Worm (Caenorhabditis elegans): ENCODE measurements around the gene dct-18.

The dct-18 gene

DNA sequence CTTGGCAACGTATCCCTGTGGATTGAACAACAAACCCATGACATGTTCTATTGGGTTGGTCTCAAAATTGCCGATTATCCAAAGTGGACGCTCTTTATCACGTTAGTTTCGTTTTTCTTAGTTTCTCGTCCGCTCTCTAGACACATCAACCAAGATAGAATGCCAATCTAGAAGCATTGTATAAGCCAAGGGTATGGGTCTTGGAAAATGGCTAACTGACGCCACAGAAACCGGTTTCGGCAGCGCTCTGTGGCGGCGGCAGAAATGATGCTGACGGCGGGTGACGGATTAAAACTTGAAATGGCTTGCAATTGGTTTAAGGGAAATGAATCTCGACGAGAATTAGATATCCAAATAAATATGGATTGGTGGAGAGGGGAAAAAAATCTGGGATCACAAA lies 33.9 kb downstream of the dct-18 start:
- TF ChIP-seq hlh-17 (GFP tag; optimal IDR thresholded peaks at IDR 0.05; ENCODE audit: borderline replicate concordance) (no peak), nhr-85 (tag) (peak; percentile 48), blmp-1 (tag; optimal IDR thresholded peaks at IDR 0.05) (peak; percentile 29), mep-1 (tag; optimal IDR thresholded peaks at IDR 0.05) (no peak), elt-3 (tag; optimal IDR thresholded peaks at IDR 0.05) (peak in 1 of 6 experiments; percentile 3), grh-1 (GFP tag; IDR thresholded peaks at IDR 0.05) (peak; percentile 76)

DNA sequence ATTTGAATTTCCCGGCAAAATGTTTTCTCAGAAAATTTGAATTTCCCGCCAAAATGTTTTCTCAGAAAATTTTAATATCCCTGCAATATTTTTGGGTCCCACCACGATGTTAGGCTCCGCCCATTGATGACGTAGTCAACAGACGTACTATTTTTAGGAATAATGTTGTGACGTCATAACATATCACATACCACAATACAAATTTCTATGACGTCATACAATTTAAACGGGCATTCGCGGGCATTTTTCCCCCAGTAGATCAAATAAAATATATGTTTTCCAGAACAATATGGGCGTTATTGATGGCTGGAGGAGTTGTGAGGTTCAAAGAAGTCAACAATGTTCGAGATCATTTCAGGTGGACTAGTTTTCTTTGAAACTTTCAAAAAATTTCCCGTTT lies 34.6 kb downstream of the dct-18 start:
- TF ChIP-seq C34B4.2 (tag; optimal IDR thresholded peaks at IDR 0.05) = no peak
- TF ChIP-seq ceh-63 (GFP tag; optimal IDR thresholded peaks at IDR 0.05) = no peak
- TF ChIP-seq nhr-77 (tag; optimal IDR thresholded peaks at IDR 0.05) = no peak
- no peak for TF ChIP-seq efl-3 (GFP tag; optimal IDR thresholded peaks at IDR 0.05)
- no peak for TF ChIP-seq fkh-8 (tag; optimal IDR thresholded peaks at IDR 0.05)
- TF ChIP-seq snu-23 (GFP tag; optimal IDR thresholded peaks at IDR 0.05) = no peak
- no peak for TF ChIP-seq nhr-19 (GFP tag; conservative IDR thresholded peaks at IDR 0.05)
- TF ChIP-seq nhr-47 (tag; optimal IDR thresholded peaks at IDR 0.05) = no peak
- no peak for TF ChIP-seq swsn-7 (tag; optimal IDR thresholded peaks at IDR 0.05)
- TF ChIP-seq ztf-4 (tag; optimal IDR thresholded peaks at IDR 0.05) = no peak
- no peak for TF ChIP-seq ceh-88 (GFP tag; IDR thresholded peaks at IDR 0.05)
- no peak for TF ChIP-seq C16A3.4 (tag; optimal IDR thresholded peaks at IDR 0.05)
- TF ChIP-seq mab-9 (GFP tag; IDR thresholded peaks at IDR 0.05) = no peak
- TF ChIP-seq egl-13 (tag; optimal IDR thresholded peaks at IDR 0.05) = no peak
- no peak for TF ChIP-seq hlh-4 (tag; optimal IDR thresholded peaks at IDR 0.05)
- TF ChIP-seq ceh-82 (tag; optimal IDR thresholded peaks at IDR 0.05) = no peak
- no peak for TF ChIP-seq nhr-85 (tag)
- no peak for TF ChIP-seq grh-1 (GFP tag; IDR thresholded peaks at IDR 0.05)

DNA sequence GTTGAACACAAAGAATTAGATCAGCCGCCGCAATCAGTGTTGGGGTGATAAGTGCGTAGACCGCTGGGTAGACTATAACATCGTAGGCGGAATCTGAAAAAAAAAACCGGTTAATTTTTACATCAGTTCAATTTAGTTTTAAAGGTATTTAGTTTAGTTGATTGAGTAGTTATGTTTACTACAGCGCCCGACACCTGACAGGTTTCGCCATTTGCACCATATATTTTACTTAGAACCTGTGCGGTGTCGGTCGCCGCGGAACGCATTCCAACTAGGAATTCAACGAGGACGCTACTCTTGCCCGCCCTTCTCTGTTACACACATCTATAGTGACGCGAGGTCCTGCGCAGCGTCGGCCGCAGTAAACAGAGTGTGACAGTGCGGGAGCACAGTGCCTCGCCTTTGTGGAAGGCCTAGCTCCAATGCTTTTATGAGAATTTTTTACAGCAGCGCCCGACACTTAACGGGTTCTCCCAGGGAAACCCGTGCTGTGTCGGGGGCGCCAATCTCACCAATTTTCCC lies 36.8 kb downstream of the dct-18 start:
- TF ChIP-seq ztf-4 (tag; optimal IDR thresholded peaks at IDR 0.05) (no peak), nhr-71 (tag; optimal IDR thresholded peaks at IDR 0.05) (no peak), mab-9 (GFP tag; IDR thresholded peaks at IDR 0.05) (no peak), elt-3 (tag; optimal IDR thresholded peaks at IDR 0.05) (no peak), fos-1 (tag; optimal IDR thresholded peaks at IDR 0.05) (no peak), mdl-1 (tag; optimal IDR thresholded peaks at IDR 0.05) (no peak), elt-2 (tag; optimal IDR thresholded peaks at IDR 0.05) (no peak), fkh-4 (tag; optimal IDR thresholded peaks at IDR 0.05; ENCODE audit: borderline replicate concordance) (no peak), lir-3 (tag; optimal IDR thresholded peaks at IDR 0.05; ENCODE audit: poor library complexity) (no peak), tlp-1 (tag; optimal IDR thresholded peaks at IDR 0.05) (no peak), snu-23 (GFP tag; optimal IDR thresholded peaks at IDR 0.05) (no peak), ama-1 (optimal IDR thresholded peaks at IDR 0.05) (no peak), nhr-76 (tag; optimal IDR thresholded peaks at IDR 0.05) (no peak), F16B12.6 (tag; optimal IDR thresholded peaks at IDR 0.05) (no peak), fkh-10 (GFP tag; optimal IDR thresholded peaks at IDR 0.05) (no peak), lin-35 (GFP tag; optimal IDR thresholded peaks at IDR 0.05) (no peak), dpl-1 (GFP tag; optimal IDR thresholded peaks at IDR 0.05) (no peak), zip-4 (GFP tag; optimal IDR thresholded peaks at IDR 0.05) (no peak)

DNA sequence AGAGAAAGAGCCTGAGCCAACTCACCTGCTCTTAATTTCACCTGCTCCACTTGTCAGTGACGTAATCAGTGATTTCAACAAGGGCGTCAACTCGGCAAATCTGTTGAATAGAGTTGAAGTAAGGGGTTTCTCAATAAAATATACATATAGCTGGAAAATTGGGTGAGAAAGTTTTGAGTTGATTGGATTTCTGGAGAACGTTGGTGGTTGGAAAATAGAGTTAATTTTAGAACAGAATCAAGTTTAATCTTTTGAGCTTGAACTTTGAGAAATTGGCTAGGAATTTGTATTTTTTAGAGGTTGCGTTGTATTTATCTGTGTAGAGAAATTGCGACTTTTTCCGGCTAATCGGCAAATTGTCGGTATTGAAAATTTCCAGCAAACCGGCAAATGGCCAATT lies 37.9 kb downstream of the dct-18 start, which contains the start of gene Y38F1A.4:
Gene Y38F1A.4 (minus strand): TSS at position 101 of the 400 bp plus-strand sequence.
- no peak for TF ChIP-seq pag-3 (tag; optimal IDR thresholded peaks at IDR 0.05; ENCODE audit: borderline replicate concordance, insufficient read depth)
- TF ChIP-seq nhr-77 (tag; optimal IDR thresholded peaks at IDR 0.05) = no peak
- TF ChIP-seq egl-27 (tag; optimal IDR thresholded peaks at IDR 0.05) = no peak
- no peak for TF ChIP-seq lir-3 (tag; optimal IDR thresholded peaks at IDR 0.05; ENCODE audit: poor library complexity)
- TF ChIP-seq hpl-2 (GFP tag; optimal IDR thresholded peaks at IDR 0.05) = no peak
- TF ChIP-seq hlh-4 (tag; optimal IDR thresholded peaks at IDR 0.05) = peak; percentile 82
- no peak for TF ChIP-seq mdl-1 (tag; optimal IDR thresholded peaks at IDR 0.05)
- TF ChIP-seq Y116A8C.19 (tag; optimal IDR thresholded peaks at IDR 0.05; ENCODE audit: borderline replicate concordance) = no peak
- no peak for TF ChIP-seq sox-4 (tag; optimal IDR thresholded peaks at IDR 0.05)

Data from whole organism, L1 larva.